Worm (Caenorhabditis elegans) whole organism, L4 larva: ENCODE measurements around the gene cec-3.

Source experiments
- F10B5.3 ChIP-seq: sonication (generic microtip); optimal IDR thresholded peaks from 2 replicates; lab custom pipeline; 2016; ENCODE audit warnings: mild to moderate bottlenecking, missing genetic modification characterization, missing compliant biosample characterization
- F26F4.8 ChIP-seq: fragments of 200-800 bp; sonication (Bioruptor generic); conservative IDR thresholded peaks from 2 replicates; pipeline ENCODE4 v1.3.6; 2022; ENCODE audit warnings: missing genetic modification characterization, missing compliant biosample characterization
- Y105C5A.15 ChIP-seq: fragments of 200-800 bp; sonication (Bioruptor generic); IDR thresholded peaks from 2 replicates; pipeline ENCODE4 v1.3.6; 2022; ENCODE audit warnings: missing genetic modification characterization, missing compliant biosample characterization
- Y48G9A.11 ChIP-seq: fragments of 200-800 bp; sonication (Bioruptor generic); IDR thresholded peaks from 2 replicates; pipeline ENCODE4 v1.3.6; 2022; ENCODE audit warnings: missing genetic modification reagents, missing genetic modification characterization, missing compliant biosample characterization
- aha-1 ChIP-seq: fragments of 150-350 bp; peaks from one replicate; lab custom pipeline; 2014; ENCODE audit warnings: missing biosample characterization, missing genetic modification characterization
- aly-2 ChIP-seq: sonication (generic microtip); optimal IDR thresholded peaks from 2 replicates; lab custom pipeline; 2018; ENCODE audit warnings: missing biosample characterization, missing genetic modification characterization
- ama-1 ChIP-seq: fragments of 150-350 bp; optimal IDR thresholded peaks from 2 replicates; lab custom pipeline; 2014; ENCODE audit warnings: inconsistent platforms, mixed read lengths
- attf-4 ChIP-seq: sonication (generic microtip); optimal IDR thresholded peaks from 3 replicates; lab custom pipeline; 2017; ENCODE audit warnings: missing biosample characterization, missing genetic modification characterization
- ceh-20 ChIP-seq: fragments of 200-800 bp; sonication (Bioruptor generic); IDR thresholded peaks from 2 replicates; pipeline ENCODE4 v1.3.6; 2022; ENCODE audit warnings: missing genetic modification reagents, missing genetic modification characterization, missing compliant biosample characterization
- ceh-28 ChIP-seq: fragments of 150-350 bp; optimal IDR thresholded peaks from 2 replicates; lab custom pipeline; 2014; ENCODE audit warnings: missing biosample characterization, missing genetic modification reagents, missing genetic modification characterization
- ceh-44 ChIP-seq: fragments of 200-800 bp; sonication (Bioruptor generic); IDR thresholded peaks from 2 replicates; pipeline ENCODE4 v1.3.6; 2022; ENCODE audit warnings: missing genetic modification reagents, missing genetic modification characterization, missing compliant biosample characterization
- ces-1 ChIP-seq: fragments of 150-350 bp; sonication (generic microtip); optimal IDR thresholded peaks from 4 replicates; lab custom pipeline; 2014; ENCODE audit warnings: missing biosample characterization, missing genetic modification reagents, missing genetic modification characterization
- ctbp-1 ChIP-seq: fragments of 200-800 bp; sonication (Bioruptor generic); IDR thresholded peaks from 2 replicates; pipeline ENCODE4 v1.3.6; 2022; ENCODE audit warnings: missing genetic modification reagents, missing genetic modification characterization, missing compliant biosample characterization
- daf-19 ChIP-seq: fragments of 200-800 bp; sonication (Bioruptor generic); conservative IDR thresholded peaks from 2 replicates; pipeline ENCODE4 v1.3.6; 2022; ENCODE audit warnings: missing genetic modification characterization, missing compliant biosample characterization
- dpl-1 ChIP-seq: fragments of 150-350 bp; optimal IDR thresholded peaks from 2 replicates; lab custom pipeline; 2014; ENCODE audit warnings: missing biosample characterization, missing genetic modification reagents, missing genetic modification characterization
- dve-1 ChIP-seq: sonication (generic microtip); optimal IDR thresholded peaks from 2 replicates; lab custom pipeline; 2017; ENCODE audit warnings: antibody characterized with exemption, mild to moderate bottlenecking, missing genetic modification characterization, missing compliant biosample characterization; ENCODE audit not compliant: insufficient read depth
- egl-43 ChIP-seq: fragments of 200-800 bp; sonication (Bioruptor generic); IDR thresholded peaks from 2 replicates; pipeline ENCODE4 v1.3.6; 2022; ENCODE audit warnings: missing genetic modification reagents, missing genetic modification characterization, missing compliant biosample characterization
- hif-1 ChIP-seq, 2 experiments: sonication (generic microtip); optimal IDR thresholded peaks; 2 replicates each; lab custom pipeline; 2016 to 2017; ENCODE audit warnings: missing compliant biosample characterization in 2 of 2, missing genetic modification characterization in 2 of 2, missing genetic modification reagents in 2 of 2, missing genotype in 2 of 2, mild to moderate bottlenecking in 1 of 2
- hlh-11 ChIP-seq: fragments of 200-800 bp; sonication (Bioruptor generic); optimal IDR thresholded peaks from 2 replicates; lab custom pipeline; 2018; ENCODE audit warnings: mild to moderate bottlenecking, missing genetic modification characterization, missing compliant biosample characterization
- lim-7 ChIP-seq: fragments of 200-800 bp; sonication (Bioruptor generic); IDR thresholded peaks from 2 replicates; pipeline ENCODE4 v1.3.6; 2022; ENCODE audit warnings: missing genetic modification characterization, missing compliant biosample characterization
- lin-13 ChIP-seq: fragments of 150-350 bp; optimal IDR thresholded peaks from 2 replicates; lab custom pipeline; 2014; ENCODE audit warnings: missing biosample characterization, missing genetic modification reagents, missing genetic modification characterization
- lin-15B ChIP-seq: fragments of 150-350 bp; sonication (generic microtip); optimal IDR thresholded peaks from 3 replicates; lab custom pipeline; 2014; ENCODE audit warnings: missing biosample characterization, missing genetic modification characterization
- lsy-2 ChIP-seq, 2 experiments: fragments of 150-350 bp in 1 of 2; sonication (generic microtip) in 1 of 2; optimal IDR thresholded peaks; 2 replicates each; lab custom pipeline; 2014 to 2017; ENCODE audit warnings: missing biosample characterization in 2 of 2, missing genetic modification characterization in 2 of 2
- nhr-11 ChIP-seq: fragments of 150-350 bp; optimal IDR thresholded peaks from 2 replicates; lab custom pipeline; 2014; ENCODE audit warnings: missing biosample characterization, missing genetic modification characterization
- nhr-28 ChIP-seq: fragments of 150-350 bp; optimal IDR thresholded peaks from 2 replicates; lab custom pipeline; 2014; ENCODE audit warnings: missing biosample characterization, missing genetic modification characterization
- nhr-41 ChIP-seq: fragments of 200-800 bp; sonication (Bioruptor generic); IDR thresholded peaks from 2 replicates; pipeline ENCODE4 v1.3.6; 2022; ENCODE audit warnings: missing genetic modification reagents, missing genetic modification characterization, missing compliant biosample characterization
- nhr-48 ChIP-seq: sonication (generic microtip); optimal IDR thresholded peaks from 2 replicates; lab custom pipeline; 2016; ENCODE audit warnings: mild to moderate bottlenecking, missing genetic modification characterization, missing compliant biosample characterization
- nhr-6 ChIP-seq: fragments of 150-350 bp; optimal IDR thresholded peaks from 2 replicates; lab custom pipeline; 2014; ENCODE audit warnings: missing biosample characterization, missing genetic modification characterization
- nhr-77 ChIP-seq: fragments of 150-350 bp; optimal IDR thresholded peaks from 2 replicates; lab custom pipeline; 2014; ENCODE audit warnings: missing biosample characterization, missing genetic modification characterization
- rbr-2 ChIP-seq: sonication (generic microtip); optimal IDR thresholded peaks from 2 replicates; lab custom pipeline; 2016; ENCODE audit warnings: missing genotype, missing genetic modification characterization, missing compliant biosample characterization
- set-16 ChIP-seq: fragments of 200-800 bp; sonication (Bioruptor generic); IDR thresholded peaks from 2 replicates; pipeline ENCODE4 v1.3.6; 2022; ENCODE audit warnings: missing genetic modification reagents, missing genetic modification characterization, missing compliant biosample characterization
- skn-1 ChIP-seq: fragments of 150-350 bp; optimal IDR thresholded peaks from 2 replicates; lab custom pipeline; 2014; ENCODE audit warnings: missing biosample characterization, missing genetic modification characterization
- snpc-1.2 ChIP-seq: fragments of 200-800 bp; sonication (Bioruptor generic); IDR thresholded peaks from 2 replicates; pipeline ENCODE4 v1.3.6; 2022; ENCODE audit warnings: missing genetic modification reagents, missing genetic modification characterization, missing compliant biosample characterization
- spr-1 ChIP-seq: sonication (generic microtip); optimal IDR thresholded peaks from 2 replicates; lab custom pipeline; 2016; ENCODE audit warnings: mild to moderate bottlenecking, missing genetic modification characterization, missing compliant biosample characterization
- spr-3 ChIP-seq: fragments of 200-800 bp; sonication (Bioruptor generic); optimal IDR thresholded peaks from 2 replicates; lab custom pipeline; 2018; ENCODE audit warnings: mild to moderate bottlenecking, missing genetic modification characterization, missing compliant biosample characterization
- tra-1 ChIP-seq: fragments of 200-800 bp; sonication (Bioruptor generic); IDR thresholded peaks from 2 replicates; pipeline ENCODE4 v1.3.6; 2022; ENCODE audit warnings: missing genetic modification reagents, missing genetic modification characterization, missing compliant biosample characterization
- unc-130 ChIP-seq: sonication (generic microtip); optimal IDR thresholded peaks from 2 replicates; lab custom pipeline; 2016; ENCODE audit warnings: missing genetic modification reagents, missing genetic modification characterization, missing compliant biosample characterization
- vab-7 ChIP-seq: fragments of 200-800 bp; sonication (Bioruptor generic); IDR thresholded peaks from 2 replicates; pipeline ENCODE4 v1.3.6; 2022; ENCODE audit warnings: missing genetic modification reagents, missing genetic modification characterization, missing compliant biosample characterization
- zip-2 ChIP-seq: fragments of 150-350 bp; optimal IDR thresholded peaks from 2 replicates; lab custom pipeline; 2014; ENCODE audit warnings: missing biosample characterization, missing genetic modification characterization
- ztf-11 ChIP-seq: fragments of 150-350 bp; optimal IDR thresholded peaks from 2 replicates; lab custom pipeline; 2014; ENCODE audit warnings: missing biosample characterization, missing genetic modification characterization
- ztf-7 ChIP-seq: fragments of 150-350 bp; optimal IDR thresholded peaks from 2 replicates; lab custom pipeline; 2014; ENCODE audit warnings: missing biosample characterization, missing genetic modification characterization

The cec-3 gene

ce11 chrII:7813237-7813636, 44.2 kb downstream of the cec-3 start:
- no peak for TF ChIP-seq nhr-28 (tag; lab: Kevin White, UChicago)
- no peak for TF ChIP-seq ceh-20
- no peak for TF ChIP-seq attf-4
- no peak for TF ChIP-seq vab-7 (GFP tag; lab: Robert Waterston, UW)
- TF ChIP-seq nhr-6 (tag; lab: Kevin White, UChicago) = no peak
- no peak for TF ChIP-seq daf-19
- no peak for TF ChIP-seq lsy-2 (tag; optimal IDR thresholded peaks at IDR 0.05; lab: Kevin White, UChicago)
- no peak for TF ChIP-seq ama-1
- TF ChIP-seq hlh-11 (tag; lab: Kevin White, UChicago) = no peak
- no peak for TF ChIP-seq ztf-7 (tag; lab: Kevin White, UChicago)
- TF ChIP-seq ceh-44 (GFP tag; lab: Robert Waterston, UW) = no peak
- no peak for TF ChIP-seq spr-1 (tag; lab: Kevin White, UChicago)
- TF ChIP-seq lim-7 = no peak
- no peak for TF ChIP-seq nhr-48 (tag; lab: Kevin White, UChicago)
- no peak for TF ChIP-seq ces-1 (GFP tag; lab: Kevin White, UChicago)

- TF ChIP-seq dpl-1 (no peak), ceh-28 (tag; lab: Kevin White, UChicago) (no peak), skn-1 (tag; lab: Kevin White, UChicago) (no peak), ztf-11 (tag; lab: Kevin White, UChicago) (no peak), Y48G9A.11 (GFP tag; lab: Robert Waterston, UW) (0 out of 2 replicates have a peak, but pooled peaks have one; percentile 17), lin-15B (tag; lab: Kevin White, UChicago) (no peak), nhr-77 (tag; lab: Kevin White, UChicago) (no peak), Y105C5A.15 (no peak), nhr-11 (tag; lab: Kevin White, UChicago) (no peak), egl-43 (GFP tag; lab: Robert Waterston, UW) (no peak), dve-1 (tag; lab: Kevin White, UChicago) (no peak), unc-130 (no peak), rbr-2 (tag; lab: Kevin White, UChicago) (no peak), nhr-41 (GFP tag; lab: Robert Waterston, UW) (no peak), ctbp-1 (GFP tag; lab: Robert Waterston, UW) (no peak), F26F4.8 (GFP tag; lab: Robert Waterston, UW) (no peak), F10B5.3 (tag; lab: Kevin White, UChicago) (peak; percentile 24), aly-2 (no peak), spr-3 (GFP tag; lab: Kevin White, UChicago) (no peak), hif-1 (tag; optimal IDR thresholded peaks at IDR 0.05; lab: Kevin White, UChicago) (no peak), set-16 (no peak), snpc-1.2 (GFP tag; lab: Robert Waterston, UW) (no peak), zip-2 (tag; lab: Kevin White, UChicago) (no peak), hlh-11 (tag; lab: Kevin White, UChicago) (no peak), aha-1 (tag; lab: Kevin White, UChicago) (no peak), lin-13 (no peak), tra-1 (GFP tag; lab: Robert Waterston, UW) (0 out of 2 replicates have a peak, but pooled peaks have one; percentile 25)
These were observed 45.1 kb downstream of the cec-3 start for ce11 chrII:7812332-7812731.
